Fruit fly (Drosophila melanogaster): ENCODE measurements around the gene CG34132.

DNA sequence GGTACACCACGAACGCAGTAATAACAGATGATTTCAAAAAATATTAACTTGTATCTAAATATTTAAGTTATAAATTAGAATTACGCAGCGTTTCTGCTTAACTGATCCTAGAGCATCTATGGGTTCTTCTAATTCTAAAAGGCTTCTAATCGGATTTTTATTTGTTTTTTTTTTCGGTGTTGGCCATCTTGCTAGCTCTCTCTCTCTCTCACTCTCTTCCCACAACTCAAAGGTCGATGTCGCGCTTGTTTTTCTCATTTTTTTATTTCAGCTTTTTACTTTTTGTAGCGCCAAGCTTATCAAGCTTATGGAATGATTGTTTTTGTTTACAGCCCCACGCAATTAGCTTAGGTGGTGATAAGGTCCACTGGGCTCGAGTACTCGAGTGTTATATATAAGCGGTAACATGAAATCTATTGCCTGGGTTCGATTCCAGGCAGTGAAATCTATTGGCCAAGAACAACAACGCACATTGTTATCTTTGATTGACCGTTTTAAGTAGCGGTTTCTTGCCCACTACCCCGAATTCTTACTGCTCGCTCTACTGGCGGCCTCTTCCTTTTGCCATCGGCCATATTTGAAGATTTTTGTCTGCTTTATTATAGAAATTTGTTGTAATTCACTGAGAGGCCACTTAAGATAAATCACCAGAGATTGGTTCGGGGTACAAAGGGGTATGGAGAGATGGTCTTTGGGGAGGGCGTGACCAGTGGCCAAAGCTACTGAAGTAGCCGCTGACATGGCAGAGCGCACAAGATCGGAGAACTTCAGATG lies 41.2 kb downstream of the CG34132 start:
- TF ChIP-seq Hr39 (optimal IDR thresholded peaks at IDR 0.05), result no peak
- TF ChIP-seq TFAM (GFP tag; optimal IDR thresholded peaks at IDR 0.05), result no peak
- no peak for TF ChIP-seq CG18764 (GFP tag; optimal IDR thresholded peaks at IDR 0.05)
- no peak for TF ChIP-seq CG6854 (GFP tag; optimal IDR thresholded peaks at IDR 0.05)
- TF ChIP-seq tna (GFP tag; IDR thresholded peaks at IDR 0.05; ENCODE audit: partially characterized antibody), result no peak

Data from whole organism, embryonic.